Worm (Caenorhabditis elegans) whole organism, young adult: ENCODE results near the gene C08D8.7.

Source experiments
- ekl-4 ChIP-seq: fragments of 200-800 bp; sonication (Bioruptor generic); IDR thresholded peaks from 2 replicates; pipeline ENCODE4 v1.3.6; 2022; ENCODE audit warnings: missing genetic modification reagents, missing genetic modification characterization, missing compliant biosample characterization
- hrde-1 ChIP-seq: sonication (generic microtip); optimal IDR thresholded peaks from 2 replicates; lab custom pipeline; 2016; ENCODE audit warnings: missing genetic modification characterization, mild to moderate bottlenecking, missing compliant biosample characterization, moderate library complexity, missing genotype, missing genetic modification reagents, borderline replicate concordance
- nhr-90 ChIP-seq: sonication (generic microtip); optimal IDR thresholded peaks from 2 replicates; lab custom pipeline; 2016; ENCODE audit warnings: missing genotype, mild to moderate bottlenecking, missing genetic modification characterization, missing compliant biosample characterization
- unc-130 ChIP-seq: sonication (generic microtip); optimal IDR thresholded peaks from 2 replicates; lab custom pipeline; 2016; ENCODE audit warnings: missing genetic modification reagents, missing genetic modification characterization, missing compliant biosample characterization
- zfh-2 ChIP-seq: fragments of 200-800 bp; sonication (Bioruptor generic); conservative IDR thresholded peaks from 2 replicates; pipeline ENCODE4 v1.3.6; 2022; ENCODE audit warnings: missing genetic modification reagents, missing genetic modification characterization, missing compliant biosample characterization
- ztf-26 ChIP-seq: sonication (generic microtip); optimal IDR thresholded peaks from 2 replicates; lab custom pipeline; 2017; ENCODE audit warnings: missing genetic modification characterization, missing compliant biosample characterization

ce11 chrV:8323545-8323944, 17.5 kb upstream of the C08D8.7 start:
- no peak for TF ChIP-seq hrde-1 (tag; lab: Kevin White, UChicago)
- no peak for TF ChIP-seq ekl-4
- TF ChIP-seq unc-130 (GFP tag; lab: Kevin White, UChicago), result no peak
- no peak for TF ChIP-seq zfh-2
- TF ChIP-seq nhr-90, result no peak
- TF ChIP-seq ztf-26, result no peak
